Worm (Caenorhabditis elegans) whole organism, mixed stage, embryonic: Measurements from ENCODE around the gene unc-62.

ENCODE experiments used
- M03D4.4 ChIP-seq: sonication (generic microtip); optimal IDR thresholded peaks from 2 replicates; lab custom pipeline; 2017; ENCODE audit warnings: mild to moderate bottlenecking, missing genetic modification characterization, missing compliant biosample characterization
- bed-3 ChIP-seq: fragments of 200-800 bp; sonication (Bioruptor generic); optimal IDR thresholded peaks from 3 replicates; lab custom pipeline; 2018; ENCODE audit warnings: mild to moderate bottlenecking, missing genetic modification characterization, moderate library complexity, missing compliant biosample characterization
- blmp-1 ChIP-seq: fragments of 150-350 bp; optimal IDR thresholded peaks from 2 replicates; lab custom pipeline; 2014; ENCODE audit warnings: missing biosample characterization, missing genetic modification characterization
- ceh-39 ChIP-seq: fragments of 150-350 bp; optimal IDR thresholded peaks from 2 replicates; lab custom pipeline; 2014; ENCODE audit warnings: missing biosample characterization, missing genetic modification characterization
- ceh-43 ChIP-seq: fragments of 200-800 bp; sonication (Bioruptor generic); optimal IDR thresholded peaks from 2 replicates; lab custom pipeline; 2018; ENCODE audit warnings: mild to moderate bottlenecking, missing genetic modification characterization, moderate library complexity, missing compliant biosample characterization
- ceh-83 ChIP-seq: fragments of 200-800 bp; sonication (Bioruptor generic); optimal IDR thresholded peaks from 2 replicates; lab custom pipeline; 2018; ENCODE audit warnings: mild to moderate bottlenecking, missing genetic modification characterization, missing compliant biosample characterization
- ces-1 ChIP-seq: fragments of 150-350 bp; optimal IDR thresholded peaks from 2 replicates; lab custom pipeline; 2014; ENCODE audit warnings: missing biosample characterization, missing genetic modification reagents, missing genetic modification characterization
- cnd-1 ChIP-seq: fragments of 200-800 bp; sonication (Bioruptor generic); optimal IDR thresholded peaks from 2 replicates; lab custom pipeline; 2018; ENCODE audit warnings: mild to moderate bottlenecking, missing genetic modification characterization, missing compliant biosample characterization
- elt-1 ChIP-seq: sonication (generic microtip); optimal IDR thresholded peaks from 2 replicates; lab custom pipeline; 2017; ENCODE audit warnings: missing genetic modification characterization, mild to moderate bottlenecking, missing compliant biosample characterization, antibody characterized with exemption, moderate library complexity, borderline replicate concordance; ENCODE audit not compliant: insufficient read depth
- elt-3 ChIP-seq: fragments of 150-350 bp; optimal IDR thresholded peaks from 2 replicates; lab custom pipeline; 2014; ENCODE audit warnings: missing biosample characterization, missing genetic modification characterization
- flh-1 ChIP-seq: fragments of 200-800 bp; sonication (Bioruptor generic); optimal IDR thresholded peaks from 2 replicates; lab custom pipeline; 2018; ENCODE audit warnings: mild to moderate bottlenecking, missing genetic modification characterization, moderate library complexity, missing compliant biosample characterization
- ham-2 ChIP-seq: fragments of 200-800 bp; sonication (Bioruptor generic); optimal IDR thresholded peaks from 2 replicates; lab custom pipeline; 2018; ENCODE audit warnings: mild to moderate bottlenecking, missing genetic modification characterization, missing compliant biosample characterization
- hlh-1 ChIP-seq: fragments of 150-350 bp; optimal IDR thresholded peaks from 2 replicates; lab custom pipeline; 2014; ENCODE audit warnings: missing biosample characterization, missing genetic modification reagents, missing genetic modification characterization
- lin-32 ChIP-seq: fragments of 200-800 bp; sonication (Bioruptor generic); optimal IDR thresholded peaks from 2 replicates; lab custom pipeline; 2018; ENCODE audit warnings: mild to moderate bottlenecking, missing genetic modification characterization, missing compliant biosample characterization
- lsy-2 ChIP-seq: fragments of 150-350 bp; optimal IDR thresholded peaks from 2 replicates; lab custom pipeline; 2014; ENCODE audit warnings: missing biosample characterization, missing genetic modification characterization
- mab-5 ChIP-seq: fragments of 150-350 bp; optimal IDR thresholded peaks from 2 replicates; lab custom pipeline; 2014; ENCODE audit warnings: missing biosample characterization, missing genetic modification characterization
- mep-1 ChIP-seq: fragments of 150-350 bp; optimal IDR thresholded peaks from 2 replicates; lab custom pipeline; 2017; ENCODE audit warnings: missing biosample characterization, missing genetic modification reagents, missing genetic modification characterization, inconsistent platforms
- mls-2 ChIP-seq: sonication (generic microtip); optimal IDR thresholded peaks from 2 replicates; lab custom pipeline; 2016; ENCODE audit warnings: mild to moderate bottlenecking, missing genetic modification characterization, moderate library complexity, missing compliant biosample characterization
- nhr-12 ChIP-seq: fragments of 150-350 bp; optimal IDR thresholded peaks from 2 replicates; lab custom pipeline; 2014; ENCODE audit warnings: missing biosample characterization, missing genetic modification characterization
- nhr-2 ChIP-seq: fragments of 150-350 bp; optimal IDR thresholded peaks from 2 replicates; lab custom pipeline; 2014; ENCODE audit warnings: missing biosample characterization, missing genetic modification characterization
- nhr-28 ChIP-seq: fragments of 150-350 bp; optimal IDR thresholded peaks from 2 replicates; lab custom pipeline; 2014; ENCODE audit warnings: missing biosample characterization, missing genetic modification characterization
- sem-2 ChIP-seq: fragments of 200-800 bp; sonication (Bioruptor generic); optimal IDR thresholded peaks from 2 replicates; lab custom pipeline; 2018; ENCODE audit warnings: mild to moderate bottlenecking, missing genetic modification characterization, missing compliant biosample characterization
- snpc-4 ChIP-seq: fragments of 150-350 bp; optimal IDR thresholded peaks from 2 replicates; lab custom pipeline; 2014; ENCODE audit warnings: missing biosample characterization, missing genetic modification characterization
- sptf-1 ChIP-seq: sonication (generic microtip); optimal IDR thresholded peaks from 2 replicates; lab custom pipeline; 2017; ENCODE audit warnings: mild to moderate bottlenecking, missing genetic modification characterization, moderate library complexity, missing compliant biosample characterization
- tbx-8 ChIP-seq: fragments of 200-800 bp; sonication (Bioruptor generic); optimal IDR thresholded peaks from 2 replicates; lab custom pipeline; 2018; ENCODE audit warnings: mild to moderate bottlenecking, missing genetic modification characterization, moderate library complexity, missing compliant biosample characterization
- unc-120 ChIP-seq: sonication (generic microtip); optimal IDR thresholded peaks from 2 replicates; lab custom pipeline; 2017; ENCODE audit warnings: missing genetic modification characterization, missing compliant biosample characterization; ENCODE audit not compliant: poor library complexity, severe bottlenecking
- unc-39 ChIP-seq: fragments of 150-350 bp; optimal IDR thresholded peaks from 2 replicates; lab custom pipeline; 2014; ENCODE audit warnings: missing biosample characterization, missing genetic modification characterization
- unc-62 ChIP-seq: fragments of 150-350 bp; optimal IDR thresholded peaks from 2 replicates; lab custom pipeline; 2014; ENCODE audit warnings: missing biosample characterization, missing genetic modification reagents, missing genetic modification characterization
- zip-8 ChIP-seq: fragments of 150-350 bp; optimal IDR thresholded peaks from 2 replicates; lab custom pipeline; 2014; ENCODE audit warnings: missing biosample characterization, missing genetic modification characterization
- ztf-11 ChIP-seq: fragments of 150-350 bp; optimal IDR thresholded peaks from 2 replicates; lab custom pipeline; 2014; ENCODE audit warnings: missing biosample characterization, missing genetic modification characterization

unc-62 gene

DNA sequence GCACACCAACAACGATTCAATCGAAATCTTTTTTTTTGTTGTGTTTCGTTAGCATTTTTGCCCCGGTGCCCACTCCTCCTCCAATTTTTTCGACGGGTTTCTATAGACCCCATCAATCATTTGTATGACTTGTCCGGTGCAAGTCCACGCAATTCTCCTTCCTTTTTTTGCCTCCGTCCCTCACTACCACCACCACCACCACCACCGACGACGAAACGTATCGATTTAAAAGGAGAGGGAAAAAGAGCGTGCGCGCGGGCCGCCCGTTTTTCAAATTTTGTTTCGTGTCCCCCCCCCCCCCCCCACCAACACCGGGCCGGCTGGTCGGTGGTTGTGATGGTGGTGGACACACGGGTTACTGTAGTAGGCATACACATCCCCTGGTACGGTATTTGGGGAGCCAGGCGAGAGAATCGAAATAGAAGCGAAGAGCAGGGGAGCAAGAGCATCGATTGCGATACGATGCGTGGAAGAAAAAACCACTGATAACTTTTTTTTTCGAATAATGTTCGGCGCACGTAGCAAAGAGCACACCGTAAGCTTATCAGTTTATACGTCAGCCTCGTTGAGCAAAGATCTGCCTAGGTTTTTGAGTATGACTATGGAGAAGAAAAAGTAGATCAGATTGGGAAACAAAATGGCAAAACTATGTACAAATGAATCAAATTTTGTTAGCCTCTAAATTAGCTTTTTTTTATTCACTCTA lies 2.0 kb upstream of the unc-62 start:
- TF ChIP-seq cnd-1 (tag; lab: Kevin White, UChicago) (peak; percentile 9), nhr-28 (tag; lab: Kevin White, UChicago) (no peak), unc-62 (GFP tag; lab: Kevin White, UChicago) (peak; percentile 89)

DNA sequence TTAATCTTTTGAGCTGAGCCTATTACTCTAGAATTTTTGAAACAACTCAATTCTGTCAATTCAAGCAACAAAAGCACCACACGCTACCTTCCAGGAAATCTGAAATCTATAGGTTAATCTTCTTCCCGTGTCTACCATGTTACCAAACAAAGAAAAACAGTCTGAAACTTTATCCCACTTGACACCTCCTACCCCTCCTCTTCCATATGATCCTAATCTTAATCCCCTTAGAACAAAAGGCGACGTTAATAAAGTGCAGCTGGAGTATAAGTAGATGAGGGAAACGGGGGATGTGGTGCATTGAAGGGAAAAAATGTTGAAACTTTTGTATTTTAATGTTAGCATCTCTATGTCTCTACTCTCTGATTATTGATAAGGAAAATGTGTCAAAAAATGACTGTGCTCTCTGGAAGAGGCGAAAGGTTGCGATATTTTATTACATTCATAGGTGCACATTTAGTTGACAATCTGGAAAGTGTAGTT lies 1.1 kb upstream of the unc-62 start:
- TF ChIP-seq snpc-4 (tag; lab: Kevin White, UChicago) (no peak), ceh-43 (GFP tag; lab: Kevin White, UChicago) (no peak), ces-1 (GFP tag; lab: Kevin White, UChicago) (peak; percentile 19), unc-62 (GFP tag; lab: Kevin White, UChicago) (peak; percentile 34), cnd-1 (tag; lab: Kevin White, UChicago) (no peak), lin-32 (no peak), nhr-2 (tag; lab: Kevin White, UChicago) (peak; percentile 68), tbx-8 (no peak), ztf-11 (tag; lab: Kevin White, UChicago) (no peak)

DNA sequence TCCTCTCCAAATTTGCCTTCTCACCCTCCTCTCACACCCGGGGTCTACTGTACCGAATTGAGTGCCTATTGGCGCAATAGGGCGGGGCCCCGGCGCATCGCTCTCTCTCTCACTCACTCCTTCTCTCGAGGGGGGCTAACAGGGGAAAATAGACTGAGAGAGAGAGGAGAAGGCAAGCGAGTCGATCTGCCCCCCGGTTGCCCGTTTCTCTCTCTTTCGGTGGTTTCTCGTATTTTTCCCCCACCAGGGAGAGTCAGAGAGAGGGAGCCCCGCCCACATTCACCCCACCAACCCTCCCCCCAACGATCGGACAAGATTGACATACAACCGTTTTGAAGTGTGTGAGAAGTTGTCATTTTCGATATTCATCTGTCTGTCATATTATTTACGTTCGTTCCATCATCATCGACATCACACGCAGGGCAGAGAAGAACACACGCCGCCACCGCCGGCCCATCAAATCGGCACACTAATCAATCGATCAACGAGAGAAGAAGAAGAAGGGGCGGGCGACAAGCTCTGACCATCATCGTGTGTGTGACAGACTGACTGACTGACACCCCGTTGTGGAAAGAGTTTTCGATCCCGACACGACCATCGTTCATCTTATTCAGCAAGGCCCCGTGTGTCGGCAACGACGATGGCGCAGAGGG lies 2.0 kb downstream of the unc-62 start:
- no peak for TF ChIP-seq hlh-1 (tag; lab: Kevin White, UChicago)
- no peak for TF ChIP-seq ceh-39 (tag; lab: Kevin White, UChicago)
- TF ChIP-seq bed-3 (GFP tag; lab: Kevin White, UChicago), result no peak
- TF ChIP-seq ham-2 (GFP tag; lab: Kevin White, UChicago), result peak; percentile 83
- peak; percentile 14 for TF ChIP-seq sem-2 (GFP tag; lab: Kevin White, UChicago)
- TF ChIP-seq nhr-28 (tag; lab: Kevin White, UChicago), result no peak
- no peak for TF ChIP-seq unc-39 (tag; lab: Kevin White, UChicago)
- peak; percentile 38 for TF ChIP-seq blmp-1 (tag; lab: Kevin White, UChicago)
- peak; percentile 19 for TF ChIP-seq ces-1 (GFP tag; lab: Kevin White, UChicago)
- peak; percentile 11 for TF ChIP-seq M03D4.4 (tag; lab: Kevin White, UChicago)
- peak; percentile 100 for TF ChIP-seq unc-62 (GFP tag; lab: Kevin White, UChicago)
- peak; percentile 43 for TF ChIP-seq cnd-1 (tag; lab: Kevin White, UChicago)
- peak; percentile 15 for TF ChIP-seq sptf-1
- TF ChIP-seq unc-120 (tag; lab: Kevin White, UChicago), result peak; percentile 82
- TF ChIP-seq lsy-2 (tag; lab: Kevin White, UChicago), result peak; percentile 91
- no peak for TF ChIP-seq nhr-2 (tag; lab: Kevin White, UChicago)

DNA sequence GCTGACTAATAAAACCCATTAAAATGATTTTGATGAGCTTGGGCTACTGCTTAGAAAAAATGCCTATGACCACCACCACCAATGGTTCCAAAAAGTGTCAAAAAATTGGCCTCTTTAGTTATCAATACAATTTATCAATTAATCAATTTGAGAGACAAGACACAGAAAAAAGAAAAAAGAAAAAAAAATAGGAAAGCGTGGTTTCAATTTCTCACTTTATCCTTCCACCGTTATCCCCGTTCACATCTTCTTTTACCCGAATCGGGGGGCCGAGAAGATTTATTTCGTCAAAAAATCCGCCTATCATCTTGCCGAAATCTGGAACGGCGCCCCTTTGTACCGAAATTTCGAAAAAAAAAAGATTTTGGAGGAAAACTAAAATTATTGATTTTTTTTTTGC lies 3.4 kb downstream of the unc-62 start:
- TF ChIP-seq ces-1 (GFP tag; lab: Kevin White, UChicago) (no peak), mab-5 (no peak), lsy-2 (tag; lab: Kevin White, UChicago) (no peak), cnd-1 (tag; lab: Kevin White, UChicago) (no peak), unc-120 (tag; lab: Kevin White, UChicago) (no peak), nhr-2 (tag; lab: Kevin White, UChicago) (no peak), unc-39 (tag; lab: Kevin White, UChicago) (no peak), bed-3 (GFP tag; lab: Kevin White, UChicago) (no peak), sem-2 (GFP tag; lab: Kevin White, UChicago) (no peak), zip-8 (no peak), ham-2 (GFP tag; lab: Kevin White, UChicago) (no peak), mep-1 (tag; lab: Kevin White, UChicago) (no peak), elt-1 (no peak), tbx-8 (no peak), ztf-11 (tag; lab: Kevin White, UChicago) (no peak)
- TF ChIP-seq, all 35 proteins: peak for 0

DNA sequence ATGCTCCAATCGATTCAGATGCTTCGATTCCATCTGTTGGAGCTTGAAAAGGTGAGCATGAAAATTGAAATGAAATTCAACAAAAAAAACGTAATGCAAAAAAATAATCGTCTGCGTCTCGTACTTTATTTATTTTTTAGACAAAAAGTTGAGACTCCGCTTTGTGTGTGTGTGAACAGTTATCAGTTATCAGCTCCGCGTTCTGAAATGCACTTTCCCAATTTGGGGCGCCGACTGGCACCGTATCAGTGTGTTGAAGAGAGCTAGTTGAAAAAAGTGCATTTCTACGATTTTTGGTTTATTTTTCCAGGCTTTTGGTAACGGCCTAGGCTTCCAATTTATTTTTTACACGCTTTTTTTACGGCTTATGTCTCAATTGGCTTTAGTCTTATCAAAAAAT lies 4.7 kb downstream of the unc-62 start:
- no peak for TF ChIP-seq lsy-2 (tag; lab: Kevin White, UChicago)
- TF ChIP-seq M03D4.4 (tag; lab: Kevin White, UChicago), result no peak
- no peak for TF ChIP-seq nhr-12 (tag; lab: Kevin White, UChicago)
- no peak for TF ChIP-seq mep-1 (tag; lab: Kevin White, UChicago)
- no peak for TF ChIP-seq elt-1
- no peak for TF ChIP-seq hlh-1 (tag; lab: Kevin White, UChicago)
- no peak for TF ChIP-seq zip-8
- no peak for TF ChIP-seq elt-3 (tag; lab: Kevin White, UChicago)
- no peak for TF ChIP-seq ceh-43 (GFP tag; lab: Kevin White, UChicago)
- TF ChIP-seq tbx-8, result no peak
- TF ChIP-seq flh-1 (GFP tag; lab: Kevin White, UChicago), result no peak
- TF ChIP-seq unc-120 (tag; lab: Kevin White, UChicago), result no peak
- TF ChIP-seq bed-3 (GFP tag; lab: Kevin White, UChicago), result no peak
- no peak for TF ChIP-seq snpc-4 (tag; lab: Kevin White, UChicago)
- no peak for TF ChIP-seq ceh-39 (tag; lab: Kevin White, UChicago)
- no peak for TF ChIP-seq nhr-28 (tag; lab: Kevin White, UChicago)
- TF ChIP-seq mls-2 (tag; lab: Kevin White, UChicago), result no peak
- TF ChIP-seq ceh-83 (GFP tag; lab: Kevin White, UChicago), result no peak
- TF ChIP-seq mab-5, result no peak
